Worm (Caenorhabditis elegans) whole organism, L3 larva: ENCODE results near the gene nlp-11.

Experiments
- ZK546.5 ChIP-seq: sonication (generic microtip); optimal IDR thresholded peaks from 2 replicates; lab custom pipeline; 2017; ENCODE audit warnings: missing biosample characterization, missing genetic modification characterization
- aly-2 ChIP-seq: fragments of 150-350 bp; optimal IDR thresholded peaks from 2 replicates; lab custom pipeline; 2014; ENCODE audit warnings: missing biosample characterization, missing genetic modification characterization
- skn-1 ChIP-seq: fragments of 150-350 bp; optimal IDR thresholded peaks from 2 replicates; lab custom pipeline; 2014; ENCODE audit warnings: missing biosample characterization, missing genetic modification characterization

DNA sequence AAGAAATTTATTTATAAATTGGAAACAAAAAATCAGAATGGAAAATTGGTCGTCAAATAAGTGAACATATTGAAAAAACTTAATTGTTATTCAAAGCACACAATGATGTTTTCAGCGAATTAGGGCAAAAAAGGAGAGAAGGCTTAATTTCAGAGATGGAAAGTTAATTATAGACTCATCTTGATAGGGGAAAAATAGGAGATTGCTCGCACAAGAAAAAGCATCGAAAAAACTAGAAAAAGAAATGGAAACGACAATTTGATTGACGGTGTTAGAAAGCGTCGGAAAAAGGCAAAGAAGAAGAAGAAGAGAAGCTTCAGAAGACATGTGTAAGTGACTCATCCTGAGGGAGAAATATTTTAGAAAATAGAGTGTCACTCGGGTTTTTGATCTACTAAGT is 4.2 kb upstream of the nlp-11 start:
- TF ChIP-seq ZK546.5 (tag; lab: Kevin White, UChicago) (no peak), skn-1 (no peak), aly-2 (tag; lab: Kevin White, UChicago) (no peak)
